Worm (Caenorhabditis elegans) whole organism, mixed stage, embryonic: ENCODE data around the gene cfim-2.

Experiments
- M03D4.4 ChIP-seq: sonication (generic microtip); optimal IDR thresholded peaks from 2 replicates; lab custom pipeline; 2017; ENCODE audit warnings: mild to moderate bottlenecking, missing genetic modification characterization, missing compliant biosample characterization
- bed-3 ChIP-seq: fragments of 200-800 bp; sonication (Bioruptor generic); optimal IDR thresholded peaks from 3 replicates; lab custom pipeline; 2018; ENCODE audit warnings: mild to moderate bottlenecking, missing genetic modification characterization, moderate library complexity, missing compliant biosample characterization
- blmp-1 ChIP-seq: fragments of 150-350 bp; optimal IDR thresholded peaks from 2 replicates; lab custom pipeline; 2014; ENCODE audit warnings: missing biosample characterization, missing genetic modification characterization
- ceh-39 ChIP-seq: fragments of 150-350 bp; optimal IDR thresholded peaks from 2 replicates; lab custom pipeline; 2014; ENCODE audit warnings: missing biosample characterization, missing genetic modification characterization
- ceh-43 ChIP-seq: fragments of 200-800 bp; sonication (Bioruptor generic); optimal IDR thresholded peaks from 2 replicates; lab custom pipeline; 2018; ENCODE audit warnings: mild to moderate bottlenecking, missing genetic modification characterization, moderate library complexity, missing compliant biosample characterization
- ceh-83 ChIP-seq: fragments of 200-800 bp; sonication (Bioruptor generic); optimal IDR thresholded peaks from 2 replicates; lab custom pipeline; 2018; ENCODE audit warnings: mild to moderate bottlenecking, missing genetic modification characterization, missing compliant biosample characterization
- ces-1 ChIP-seq: fragments of 150-350 bp; optimal IDR thresholded peaks from 2 replicates; lab custom pipeline; 2014; ENCODE audit warnings: missing biosample characterization, missing genetic modification reagents, missing genetic modification characterization
- cnd-1 ChIP-seq: fragments of 200-800 bp; sonication (Bioruptor generic); optimal IDR thresholded peaks from 2 replicates; lab custom pipeline; 2018; ENCODE audit warnings: mild to moderate bottlenecking, missing genetic modification characterization, missing compliant biosample characterization
- drap-1 ChIP-seq: fragments of 200-800 bp; sonication (Bioruptor generic); optimal IDR thresholded peaks from 3 replicates; lab custom pipeline; 2018; ENCODE audit warnings: mild to moderate bottlenecking, missing genetic modification characterization, missing compliant biosample characterization
- elt-1 ChIP-seq: sonication (generic microtip); optimal IDR thresholded peaks from 2 replicates; lab custom pipeline; 2017; ENCODE audit warnings: missing genetic modification characterization, mild to moderate bottlenecking, missing compliant biosample characterization, antibody characterized with exemption, moderate library complexity, borderline replicate concordance; ENCODE audit not compliant: insufficient read depth
- elt-3 ChIP-seq: fragments of 150-350 bp; optimal IDR thresholded peaks from 2 replicates; lab custom pipeline; 2014; ENCODE audit warnings: missing biosample characterization, missing genetic modification characterization
- flh-1 ChIP-seq: fragments of 200-800 bp; sonication (Bioruptor generic); optimal IDR thresholded peaks from 2 replicates; lab custom pipeline; 2018; ENCODE audit warnings: mild to moderate bottlenecking, missing genetic modification characterization, moderate library complexity, missing compliant biosample characterization
- ham-2 ChIP-seq: fragments of 200-800 bp; sonication (Bioruptor generic); optimal IDR thresholded peaks from 2 replicates; lab custom pipeline; 2018; ENCODE audit warnings: mild to moderate bottlenecking, missing genetic modification characterization, missing compliant biosample characterization
- hlh-1 ChIP-seq: fragments of 150-350 bp; optimal IDR thresholded peaks from 2 replicates; lab custom pipeline; 2014; ENCODE audit warnings: missing biosample characterization, missing genetic modification reagents, missing genetic modification characterization
- lin-13 ChIP-seq: fragments of 150-350 bp; optimal IDR thresholded peaks from 2 replicates; lab custom pipeline; 2014; ENCODE audit warnings: missing biosample characterization, missing genetic modification characterization
- lin-32 ChIP-seq: fragments of 200-800 bp; sonication (Bioruptor generic); optimal IDR thresholded peaks from 2 replicates; lab custom pipeline; 2018; ENCODE audit warnings: mild to moderate bottlenecking, missing genetic modification characterization, missing compliant biosample characterization
- lsy-2 ChIP-seq: fragments of 150-350 bp; optimal IDR thresholded peaks from 2 replicates; lab custom pipeline; 2014; ENCODE audit warnings: missing biosample characterization, missing genetic modification characterization
- mab-5 ChIP-seq: fragments of 150-350 bp; optimal IDR thresholded peaks from 2 replicates; lab custom pipeline; 2014; ENCODE audit warnings: missing biosample characterization, missing genetic modification characterization
- mep-1 ChIP-seq: fragments of 150-350 bp; optimal IDR thresholded peaks from 2 replicates; lab custom pipeline; 2017; ENCODE audit warnings: missing biosample characterization, missing genetic modification reagents, missing genetic modification characterization, inconsistent platforms
- mls-2 ChIP-seq: sonication (generic microtip); optimal IDR thresholded peaks from 2 replicates; lab custom pipeline; 2016; ENCODE audit warnings: mild to moderate bottlenecking, missing genetic modification characterization, moderate library complexity, missing compliant biosample characterization
- nhr-12 ChIP-seq: fragments of 150-350 bp; optimal IDR thresholded peaks from 2 replicates; lab custom pipeline; 2014; ENCODE audit warnings: missing biosample characterization, missing genetic modification characterization
- nhr-2 ChIP-seq: fragments of 150-350 bp; optimal IDR thresholded peaks from 2 replicates; lab custom pipeline; 2014; ENCODE audit warnings: missing biosample characterization, missing genetic modification characterization
- nhr-237 ChIP-seq: fragments of 150-350 bp; optimal IDR thresholded peaks from 2 replicates; lab custom pipeline; 2014; ENCODE audit warnings: missing biosample characterization, missing genetic modification characterization
- nhr-28 ChIP-seq: fragments of 150-350 bp; optimal IDR thresholded peaks from 2 replicates; lab custom pipeline; 2014; ENCODE audit warnings: missing biosample characterization, missing genetic modification characterization
- nhr-76 ChIP-seq: sonication (generic microtip); optimal IDR thresholded peaks from 2 replicates; lab custom pipeline; 2017; ENCODE audit warnings: missing biosample characterization, missing genetic modification characterization
- pha-4 ChIP-seq: fragments of 150-350 bp; optimal IDR thresholded peaks from 2 replicates; lab custom pipeline; 2018; ENCODE audit warnings: missing biosample characterization, missing genetic modification reagents, missing genetic modification characterization
- sem-2 ChIP-seq: fragments of 200-800 bp; sonication (Bioruptor generic); optimal IDR thresholded peaks from 2 replicates; lab custom pipeline; 2018; ENCODE audit warnings: mild to moderate bottlenecking, missing genetic modification characterization, missing compliant biosample characterization
- snpc-4 ChIP-seq: fragments of 150-350 bp; optimal IDR thresholded peaks from 2 replicates; lab custom pipeline; 2014; ENCODE audit warnings: missing biosample characterization, missing genetic modification characterization
- sptf-1 ChIP-seq: sonication (generic microtip); optimal IDR thresholded peaks from 2 replicates; lab custom pipeline; 2017; ENCODE audit warnings: mild to moderate bottlenecking, missing genetic modification characterization, moderate library complexity, missing compliant biosample characterization
- tbx-8 ChIP-seq: fragments of 200-800 bp; sonication (Bioruptor generic); optimal IDR thresholded peaks from 2 replicates; lab custom pipeline; 2018; ENCODE audit warnings: mild to moderate bottlenecking, missing genetic modification characterization, moderate library complexity, missing compliant biosample characterization
- unc-120 ChIP-seq: sonication (generic microtip); optimal IDR thresholded peaks from 2 replicates; lab custom pipeline; 2017; ENCODE audit warnings: missing genetic modification characterization, missing compliant biosample characterization; ENCODE audit not compliant: poor library complexity, severe bottlenecking
- unc-39 ChIP-seq: fragments of 150-350 bp; optimal IDR thresholded peaks from 2 replicates; lab custom pipeline; 2014; ENCODE audit warnings: missing biosample characterization, missing genetic modification characterization
- unc-62 ChIP-seq: fragments of 150-350 bp; optimal IDR thresholded peaks from 2 replicates; lab custom pipeline; 2014; ENCODE audit warnings: missing biosample characterization, missing genetic modification reagents, missing genetic modification characterization
- zip-8 ChIP-seq: fragments of 150-350 bp; optimal IDR thresholded peaks from 2 replicates; lab custom pipeline; 2014; ENCODE audit warnings: missing biosample characterization, missing genetic modification characterization
- ztf-11 ChIP-seq: fragments of 150-350 bp; optimal IDR thresholded peaks from 2 replicates; lab custom pipeline; 2014; ENCODE audit warnings: missing biosample characterization, missing genetic modification characterization

Gene cfim-2

ce11 chrIV:8924126-8924525 lies 2.0 kb upstream of the cfim-2 start:
- TF ChIP-seq nhr-2 (tag; lab: Kevin White, UChicago) (no peak), sem-2 (GFP tag; lab: Kevin White, UChicago) (no peak), elt-1 (tag; lab: Kevin White, UChicago) (no peak), nhr-76 (no peak), lsy-2 (tag; lab: Kevin White, UChicago) (no peak), ceh-39 (tag; lab: Kevin White, UChicago) (no peak), lin-13 (tag; lab: Kevin White, UChicago) (no peak), elt-3 (no peak), pha-4 (no peak), bed-3 (no peak), tbx-8 (GFP tag; lab: Kevin White, UChicago) (no peak), M03D4.4 (no peak), sptf-1 (tag; lab: Kevin White, UChicago) (no peak)

DNA sequence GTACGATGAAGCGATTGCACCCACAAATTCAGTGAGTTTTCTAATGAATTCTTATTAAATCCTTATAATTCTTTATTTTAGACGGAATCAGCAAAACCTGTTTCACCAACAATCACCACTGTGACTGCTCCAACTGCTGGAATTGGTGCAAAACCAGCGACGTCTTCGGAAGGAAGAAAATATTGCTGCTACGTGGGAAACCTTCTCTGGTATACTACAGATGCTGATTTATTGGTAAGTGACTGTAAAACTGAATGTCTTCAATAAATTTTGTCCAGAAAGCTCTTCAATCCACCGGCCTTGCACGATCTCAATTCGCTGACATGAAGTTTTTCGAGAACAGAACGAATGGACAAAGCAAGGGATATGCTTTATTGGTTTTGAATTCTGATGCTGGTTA lies 387 bp downstream of the cfim-2 start:
- no peak for TF ChIP-seq nhr-12 (tag; lab: Kevin White, UChicago)
- no peak for TF ChIP-seq ham-2
- TF ChIP-seq hlh-1 (tag; lab: Kevin White, UChicago): no peak
- TF ChIP-seq nhr-237 (tag; lab: Kevin White, UChicago): no peak
- no peak for TF ChIP-seq lsy-2 (tag; lab: Kevin White, UChicago)
- no peak for TF ChIP-seq blmp-1
- no peak for TF ChIP-seq unc-120 (tag; lab: Kevin White, UChicago)
- no peak for TF ChIP-seq mab-5
- TF ChIP-seq ces-1 (GFP tag; lab: Kevin White, UChicago): no peak
- no peak for TF ChIP-seq bed-3
- TF ChIP-seq sem-2 (GFP tag; lab: Kevin White, UChicago): no peak
- TF ChIP-seq nhr-76: no peak
- TF ChIP-seq lin-13 (tag; lab: Kevin White, UChicago): no peak
- no peak for TF ChIP-seq elt-1 (tag; lab: Kevin White, UChicago)
- TF ChIP-seq zip-8 (tag; lab: Kevin White, UChicago): no peak
- TF ChIP-seq ztf-11 (tag; lab: Kevin White, UChicago): no peak
- no peak for TF ChIP-seq flh-1 (GFP tag; lab: Kevin White, UChicago)
- no peak for TF ChIP-seq nhr-28 (tag; lab: Kevin White, UChicago)

- TF ChIP-seq mls-2: peak; percentile 98
- peak; percentile 94 for TF ChIP-seq tbx-8 (GFP tag; lab: Kevin White, UChicago)
- TF ChIP-seq lin-32 (GFP tag; lab: Kevin White, UChicago): peak; percentile 96
- TF ChIP-seq ceh-43 (GFP tag; lab: Kevin White, UChicago): peak; percentile 97
- TF ChIP-seq sptf-1 (tag; lab: Kevin White, UChicago): peak; percentile 99
- TF ChIP-seq elt-3: peak; percentile 64
- TF ChIP-seq unc-39: no peak
- peak; percentile 98 for TF ChIP-seq cnd-1 (tag; lab: Kevin White, UChicago)
- TF ChIP-seq nhr-28 (tag; lab: Kevin White, UChicago): peak; percentile 58
- peak; percentile 97 for TF ChIP-seq drap-1 (GFP tag; lab: Kevin White, UChicago)
- peak; percentile 4 for TF ChIP-seq ces-1 (GFP tag; lab: Kevin White, UChicago)
- peak; percentile 68 for TF ChIP-seq pha-4
- peak; percentile 95 for TF ChIP-seq flh-1 (GFP tag; lab: Kevin White, UChicago)
- peak; percentile 96 for TF ChIP-seq sem-2 (GFP tag; lab: Kevin White, UChicago)
- TF ChIP-seq mab-5: peak; percentile 34
- TF ChIP-seq nhr-12 (tag; lab: Kevin White, UChicago): no peak
- no peak for TF ChIP-seq snpc-4
- peak; percentile 84 for TF ChIP-seq unc-62
- TF ChIP-seq ceh-39 (tag; lab: Kevin White, UChicago): no peak
- peak; percentile 58 for TF ChIP-seq mep-1 (tag; lab: Kevin White, UChicago)
- no peak for TF ChIP-seq zip-8 (tag; lab: Kevin White, UChicago)
- TF ChIP-seq elt-1 (tag; lab: Kevin White, UChicago): no peak
- TF ChIP-seq nhr-2 (tag; lab: Kevin White, UChicago): peak; percentile 10
- peak; percentile 43 for TF ChIP-seq lsy-2 (tag; lab: Kevin White, UChicago)
- TF ChIP-seq unc-120 (tag; lab: Kevin White, UChicago): peak; percentile 92
- peak; percentile 98 for TF ChIP-seq ceh-83 (GFP tag; lab: Kevin White, UChicago)
- peak; percentile 28 for TF ChIP-seq nhr-76
- peak; percentile 97 for TF ChIP-seq M03D4.4
- peak; percentile 59 for TF ChIP-seq lin-13 (tag; lab: Kevin White, UChicago)
- peak; percentile 62 for TF ChIP-seq ztf-11 (tag; lab: Kevin White, UChicago)
- TF ChIP-seq ham-2: peak; percentile 96
- no peak for TF ChIP-seq blmp-1
- TF ChIP-seq bed-3: peak; percentile 94
- TF ChIP-seq hlh-1 (tag; lab: Kevin White, UChicago): peak; percentile 74
- TF ChIP-seq nhr-237 (tag; lab: Kevin White, UChicago): peak; percentile 57
Measured at ce11 chrIV:8927093-8927492, 969 bp downstream of the cfim-2 start.
